Worm (Caenorhabditis elegans) whole organism, late embryonic: ENCODE results near the gene clec-123.
A peak's percentile ranks its signal among the peaks of the same experiment; 100 is the strongest.

ENCODE experiments used
- C08G9.2 ChIP-seq: sonication (generic microtip); optimal IDR thresholded peaks from 2 replicates; lab custom pipeline; 2016; ENCODE audit warnings: mild to moderate bottlenecking, missing genetic modification characterization, moderate library complexity, missing compliant biosample characterization
- C38D4.7 ChIP-seq: fragments of 200-800 bp; sonication (Bioruptor generic); optimal IDR thresholded peaks from 2 replicates; lab custom pipeline; 2018; ENCODE audit warnings: mild to moderate bottlenecking, missing genetic modification characterization, moderate library complexity, missing compliant biosample characterization
- K02D7.2 ChIP-seq: sonication (generic microtip); optimal IDR thresholded peaks from 2 replicates; lab custom pipeline; 2017; ENCODE audit warnings: mild to moderate bottlenecking, missing genetic modification characterization, missing compliant biosample characterization
- ahr-1 ChIP-seq: sonication (generic microtip); optimal IDR thresholded peaks from 2 replicates; lab custom pipeline; 2016; ENCODE audit warnings: missing genetic modification characterization, missing compliant biosample characterization
- ama-1 ChIP-seq: fragments of 150-350 bp; optimal IDR thresholded peaks from 2 replicates; lab custom pipeline; 2014
- ceh-2 ChIP-seq: sonication (generic microtip); optimal IDR thresholded peaks from 2 replicates; lab custom pipeline; 2016; ENCODE audit warnings: missing genotype, missing genetic modification characterization, missing compliant biosample characterization
- ceh-30 ChIP-seq: fragments of 150-350 bp; optimal IDR thresholded peaks from 2 replicates; lab custom pipeline; 2014; ENCODE audit warnings: missing biosample characterization, missing genetic modification characterization
- ceh-31 ChIP-seq: sonication (generic microtip); optimal IDR thresholded peaks from 2 replicates; lab custom pipeline; 2016; ENCODE audit warnings: missing genetic modification characterization, missing compliant biosample characterization
- ceh-34 ChIP-seq: sonication (generic microtip); optimal IDR thresholded peaks from 2 replicates; lab custom pipeline; 2016; ENCODE audit warnings: mild to moderate bottlenecking, missing genetic modification characterization, missing compliant biosample characterization
- ceh-45 ChIP-seq: fragments of 200-800 bp; sonication (Bioruptor generic); IDR thresholded peaks from 2 replicates; pipeline ENCODE4 v1.3.6; 2022; ENCODE audit warnings: missing genetic modification reagents, missing genetic modification characterization, missing compliant biosample characterization
- ceh-48 ChIP-seq: sonication (generic microtip); optimal IDR thresholded peaks from 2 replicates; lab custom pipeline; 2016; ENCODE audit warnings: missing genetic modification characterization, inconsistent platforms, missing compliant biosample characterization
- ceh-6 ChIP-seq: fragments of 200-800 bp; sonication (Bioruptor generic); optimal IDR thresholded peaks from 2 replicates; lab custom pipeline; 2018; ENCODE audit warnings: mild to moderate bottlenecking, missing genetic modification characterization, missing compliant biosample characterization
- dmd-4 ChIP-seq: sonication (generic microtip); optimal IDR thresholded peaks from 2 replicates; lab custom pipeline; 2016; ENCODE audit warnings: borderline replicate concordance, missing genetic modification characterization, missing compliant biosample characterization
- dve-1 ChIP-seq: sonication (generic microtip); optimal IDR thresholded peaks from 2 replicates; lab custom pipeline; 2017; ENCODE audit warnings: antibody characterized with exemption, mild to moderate bottlenecking, missing genetic modification characterization, missing compliant biosample characterization
- elt-2 ChIP-seq: sonication (generic microtip); optimal IDR thresholded peaks from 2 replicates; lab custom pipeline; 2016; ENCODE audit warnings: missing genetic modification reagents, missing genetic modification characterization, missing compliant biosample characterization
- fkh-10 ChIP-seq: fragments of 150-350 bp; optimal IDR thresholded peaks from 2 replicates; lab custom pipeline; 2014; ENCODE audit warnings: missing biosample characterization, missing genetic modification reagents, missing genetic modification characterization
- gmeb-2 ChIP-seq: sonication (generic microtip); optimal IDR thresholded peaks from 2 replicates; lab custom pipeline; 2016; ENCODE audit warnings: missing genetic modification characterization, inconsistent platforms, missing compliant biosample characterization
- hlh-13 ChIP-seq: fragments of 200-800 bp; sonication (Bioruptor generic); optimal IDR thresholded peaks from 2 replicates; lab custom pipeline; 2018; ENCODE audit warnings: mild to moderate bottlenecking, missing genetic modification characterization, missing compliant biosample characterization
- hlh-15 ChIP-seq: sonication (generic microtip); optimal IDR thresholded peaks from 2 replicates; lab custom pipeline; 2016; ENCODE audit warnings: missing genetic modification characterization, missing compliant biosample characterization
- hlh-30 ChIP-seq: sonication (generic microtip); optimal IDR thresholded peaks from 2 replicates; lab custom pipeline; 2017; ENCODE audit warnings: antibody characterized with exemption, missing genetic modification characterization, missing compliant biosample characterization; ENCODE audit not compliant: insufficient read depth
- hlh-8 ChIP-seq: sonication (generic microtip); optimal IDR thresholded peaks from 2 replicates; lab custom pipeline; 2016; ENCODE audit warnings: missing genotype, missing genetic modification characterization, missing compliant biosample characterization
- madf-2 ChIP-seq: sonication (generic microtip); optimal IDR thresholded peaks from 2 replicates; lab custom pipeline; 2017; ENCODE audit warnings: missing genetic modification characterization, missing compliant biosample characterization
- nfya-1 ChIP-seq: sonication (generic microtip); optimal IDR thresholded peaks from 2 replicates; lab custom pipeline; 2017; ENCODE audit warnings: missing genetic modification characterization, mild to moderate bottlenecking, missing compliant biosample characterization, antibody characterized with exemption, moderate library complexity
- npax-4 ChIP-seq: sonication (generic microtip); optimal IDR thresholded peaks from 2 replicates; lab custom pipeline; 2016; ENCODE audit warnings: missing genetic modification characterization, missing compliant biosample characterization
- odd-2 ChIP-seq: sonication (generic microtip); optimal IDR thresholded peaks from 2 replicates; lab custom pipeline; 2017; ENCODE audit warnings: antibody characterized with exemption, mild to moderate bottlenecking, missing genetic modification characterization, missing compliant biosample characterization
- pag-3 ChIP-seq: sonication (generic microtip); optimal IDR thresholded peaks from 2 replicates; lab custom pipeline; 2016; ENCODE audit warnings: missing compliant biosample characterization, missing genetic modification characterization, borderline replicate concordance
- pha-2 ChIP-seq: sonication (generic microtip); optimal IDR thresholded peaks from 2 replicates; lab custom pipeline; 2017; ENCODE audit warnings: mild to moderate bottlenecking, missing genetic modification characterization, missing compliant biosample characterization
- pha-4 ChIP-seq: fragments of 150-350 bp; optimal IDR thresholded peaks from 2 replicates; lab custom pipeline; 2018; ENCODE audit warnings: missing biosample characterization, missing genetic modification reagents, missing genetic modification characterization
- pqm-1 ChIP-seq: sonication (generic microtip); optimal IDR thresholded peaks from 2 replicates; lab custom pipeline; 2016; ENCODE audit warnings: missing genetic modification characterization, missing compliant biosample characterization
- pros-1 ChIP-seq: fragments of 150-350 bp; optimal IDR thresholded peaks from 2 replicates; lab custom pipeline; 2014; ENCODE audit warnings: missing biosample characterization, missing genetic modification reagents, missing genetic modification characterization
- rnt-1 ChIP-seq: sonication (generic microtip); optimal IDR thresholded peaks from 2 replicates; lab custom pipeline; 2016; ENCODE audit warnings: missing genetic modification characterization, missing compliant biosample characterization
- sdc-2 ChIP-seq: sonication (generic microtip); optimal IDR thresholded peaks from 2 replicates; lab custom pipeline; 2016; ENCODE audit warnings: missing genotype, missing genetic modification characterization, missing compliant biosample characterization
- sox-4 ChIP-seq: sonication (generic microtip); optimal IDR thresholded peaks from 2 replicates; lab custom pipeline; 2017; ENCODE audit warnings: mild to moderate bottlenecking, missing genetic modification characterization, inconsistent platforms, missing compliant biosample characterization
- tbx-2 ChIP-seq: sonication (generic microtip); optimal IDR thresholded peaks from 2 replicates; lab custom pipeline; 2016; ENCODE audit warnings: missing genetic modification characterization, missing compliant biosample characterization
- unc-3 ChIP-seq, 2 experiments: fragments of 200-800 bp in 1 of 2; sonication (Bioruptor generic) in 1 of 2; sonication (generic microtip) in 1 of 2; conservative IDR thresholded peaks in 1 of 2; optimal IDR thresholded peaks in 1 of 2; 2 replicates each; pipeline versions ENCODE4 v1.3.6 to Lab custom; 2016 to 2022; ENCODE audit warnings: missing compliant biosample characterization in 2 of 2, missing genetic modification characterization in 2 of 2, missing genetic modification reagents in 1 of 2
- unc-42 ChIP-seq: sonication (generic microtip); optimal IDR thresholded peaks from 2 replicates; lab custom pipeline; 2016; ENCODE audit warnings: missing genotype, missing genetic modification characterization, missing compliant biosample characterization
- unc-86 ChIP-seq: sonication (generic microtip); optimal IDR thresholded peaks from 2 replicates; lab custom pipeline; 2016; ENCODE audit warnings: missing genetic modification characterization, missing compliant biosample characterization
- ztf-16 ChIP-seq: sonication (generic microtip); optimal IDR thresholded peaks from 2 replicates; lab custom pipeline; 2017; ENCODE audit warnings: missing genetic modification characterization, missing compliant biosample characterization

clec-123 gene

ce11 chrII:3113289-3113688 is 745 bp upstream of the clec-123 start:
- TF ChIP-seq K02D7.2 (no peak), ahr-1 (tag; lab: Kevin White, UChicago) (no peak), hlh-13 (no peak), ceh-34 (tag; lab: Kevin White, UChicago) (no peak), pha-2 (tag; lab: Kevin White, UChicago) (no peak), ama-1 (lab: Kevin White, UChicago) (no peak), fkh-10 (GFP tag; lab: Kevin White, UChicago) (no peak), unc-86 (tag; lab: Kevin White, UChicago) (no peak)
- TF ChIP-seq, all 69 proteins: peak for 0

- TF ChIP-seq C38D4.7 (GFP tag; lab: Kevin White, UChicago) (no peak), ztf-16 (tag; lab: Kevin White, UChicago) (no peak), rnt-1 (tag; lab: Kevin White, UChicago) (no peak), ceh-6 (GFP tag; lab: Kevin White, UChicago) (no peak), pag-3 (no peak), unc-3 (GFP tag; conservative IDR thresholded peaks at IDR 0.05; lab: Robert Waterston, UW) (no peak), unc-3 (tag; optimal IDR thresholded peaks at IDR 0.05; lab: Kevin White, UChicago) (no peak), gmeb-2 (tag; lab: Kevin White, UChicago) (no peak), pha-4 (tag; lab: Kevin White, UChicago) (no peak), sdc-2 (no peak), dve-1 (tag; lab: Kevin White, UChicago) (no peak), hlh-8 (tag; lab: Kevin White, UChicago) (no peak), pros-1 (no peak), odd-2 (tag; lab: Kevin White, UChicago) (no peak), pqm-1 (tag; lab: Kevin White, UChicago) (no peak), C08G9.2 (tag; lab: Kevin White, UChicago) (no peak), madf-2 (tag; lab: Kevin White, UChicago) (no peak), ama-1 (lab: Kevin White, UChicago) (no peak), npax-4 (tag; lab: Kevin White, UChicago) (no peak), ceh-45 (GFP tag; lab: Robert Waterston, UW) (no peak)
Measured at ce11 chrII:3117471-3117870, 3.4 kb downstream of the clec-123 start, which contains the start of gene T10D4.7. T10D4.7 (plus strand) TSS chrII:3117771.

- TF ChIP-seq ceh-48 (tag; lab: Kevin White, UChicago) (peak; percentile 71), ceh-34 (tag; lab: Kevin White, UChicago) (peak; percentile 40), elt-2 (tag; lab: Kevin White, UChicago) (no peak), sox-4 (tag; lab: Kevin White, UChicago) (no peak), odd-2 (tag; lab: Kevin White, UChicago) (no peak), hlh-30 (tag; lab: Kevin White, UChicago) (no peak), ceh-31 (tag; lab: Kevin White, UChicago) (peak; percentile 27), tbx-2 (tag; lab: Kevin White, UChicago) (peak; percentile 70), hlh-15 (tag; lab: Kevin White, UChicago) (no peak), ceh-2 (tag; lab: Kevin White, UChicago) (peak; percentile 0), dmd-4 (tag; lab: Kevin White, UChicago) (no peak), nfya-1 (peak; percentile 42), ceh-30 (tag; lab: Kevin White, UChicago) (no peak), unc-42 (peak; percentile 34), sdc-2 (no peak), ahr-1 (tag; lab: Kevin White, UChicago) (no peak)
Measured at ce11 chrII:3118907-3119382, 4.9 kb downstream of the clec-123 start, which contains the start of gene T10D4.6. T10D4.6 (plus strand) TSS chrII:3119332.
